Worm (Caenorhabditis elegans) whole organism, young adult: ENCODE results near the gene ugt-14.
"Not testable (repeated sequence)": the region's sequence is repeated elsewhere in the genome, so short reads cannot be mapped to it uniquely, and the experiment has no call there.

ENCODE experiments used
- C06A6.2 ChIP-seq: fragments of 200-800 bp; sonication (Bioruptor generic); conservative IDR thresholded peaks from 2 replicates; pipeline ENCODE4 v1.3.6; 2022; ENCODE audit warnings: missing genetic modification characterization, missing compliant biosample characterization
- F39B2.1 ChIP-seq: fragments of 200-800 bp; sonication (Bioruptor generic); IDR thresholded peaks from 2 replicates; pipeline ENCODE4 v1.3.6; 2022; ENCODE audit warnings: missing genetic modification reagents, missing genetic modification characterization, missing compliant biosample characterization
- K11D2.4 ChIP-seq: fragments of 200-800 bp; sonication (Bioruptor generic); IDR thresholded peaks from 2 replicates; pipeline ENCODE4 v1.3.6; 2022; ENCODE audit warnings: missing genetic modification reagents, missing genetic modification characterization, missing compliant biosample characterization
- K12H6.12 ChIP-seq: fragments of 200-800 bp; sonication (Bioruptor generic); optimal IDR thresholded peaks from 2 replicates; lab custom pipeline; 2018; ENCODE audit warnings: mild to moderate bottlenecking, missing genetic modification characterization, missing compliant biosample characterization
- Y56A3A.18 ChIP-seq: fragments of 200-800 bp; sonication (Bioruptor generic); IDR thresholded peaks from 2 replicates; pipeline ENCODE4 v1.3.6; 2022; ENCODE audit warnings: missing genetic modification reagents, missing genetic modification characterization, missing compliant biosample characterization
- akir-1 ChIP-seq: fragments of 200-800 bp; sonication (Bioruptor generic); optimal IDR thresholded peaks from 2 replicates; lab custom pipeline; 2018; ENCODE audit warnings: mild to moderate bottlenecking, missing genetic modification characterization, moderate library complexity, missing compliant biosample characterization
- atf-7 ChIP-seq: sonication (generic microtip); optimal IDR thresholded peaks from 2 replicates; lab custom pipeline; 2017; ENCODE audit warnings: mild to moderate bottlenecking, missing genetic modification characterization, missing compliant biosample characterization
- bed-1 ChIP-seq: fragments of 200-800 bp; sonication (Bioruptor generic); IDR thresholded peaks from 2 replicates; pipeline ENCODE4 v1.3.6; 2022; ENCODE audit warnings: missing genetic modification reagents, missing genetic modification characterization, missing compliant biosample characterization
- ceh-100 ChIP-seq: fragments of 200-800 bp; sonication (Bioruptor generic); IDR thresholded peaks from 2 replicates; pipeline ENCODE4 v1.3.6; 2022; ENCODE audit warnings: missing genetic modification reagents, missing genetic modification characterization, missing compliant biosample characterization
- ceh-27 ChIP-seq: fragments of 200-800 bp; sonication (Bioruptor generic); optimal IDR thresholded peaks from 2 replicates; lab custom pipeline; 2018; ENCODE audit warnings: mild to moderate bottlenecking, missing genetic modification characterization, moderate library complexity, missing compliant biosample characterization
- chd-7 ChIP-seq: sonication (generic microtip); optimal IDR thresholded peaks from 2 replicates; lab custom pipeline; 2016; ENCODE audit warnings: mild to moderate bottlenecking, missing genetic modification characterization, moderate library complexity, missing compliant biosample characterization
- die-1 ChIP-seq: sonication (generic microtip); optimal IDR thresholded peaks from 2 replicates; lab custom pipeline; 2016; ENCODE audit warnings: missing genotype, mild to moderate bottlenecking, missing genetic modification characterization, missing compliant biosample characterization
- dpl-1 ChIP-seq: fragments of 150-350 bp; optimal IDR thresholded peaks from 2 replicates; lab custom pipeline; 2014; ENCODE audit warnings: missing biosample characterization, missing genetic modification reagents, missing genetic modification characterization
- egl-44 ChIP-seq: fragments of 200-800 bp; sonication (Bioruptor generic); IDR thresholded peaks from 2 replicates; pipeline ENCODE4 v1.3.6; 2022; ENCODE audit warnings: missing genetic modification reagents, missing genetic modification characterization, missing compliant biosample characterization
- hmg-1.2 ChIP-seq: fragments of 200-800 bp; sonication (Bioruptor generic); IDR thresholded peaks from 2 replicates; pipeline ENCODE4 v1.3.6; 2022; ENCODE audit warnings: missing genetic modification reagents, missing genetic modification characterization, missing compliant biosample characterization
- hsf-1 ChIP-seq: fragments of 200-800 bp; sonication (Bioruptor generic); IDR thresholded peaks from 2 replicates; pipeline ENCODE4 v1.3.6; 2022; ENCODE audit warnings: missing genetic modification reagents, missing genetic modification characterization, missing compliant biosample characterization
- lag-1 ChIP-seq: fragments of 200-800 bp; sonication (Bioruptor generic); IDR thresholded peaks from 2 replicates; pipeline ENCODE4 v1.3.6; 2022; ENCODE audit warnings: missing genetic modification reagents, missing genetic modification characterization, missing compliant biosample characterization
- let-607 ChIP-seq, 2 experiments: fragments of 200-800 bp in 1 of 2; sonication (Bioruptor generic) in 1 of 2; sonication (generic microtip) in 1 of 2; optimal IDR thresholded peaks; 2 replicates each; lab custom pipeline; 2016 to 2018; ENCODE audit warnings: mild to moderate bottlenecking in 2 of 2, missing compliant biosample characterization in 2 of 2, missing genetic modification characterization in 2 of 2, moderate library complexity in 2 of 2, missing genotype in 1 of 2
- lir-1 ChIP-seq: fragments of 200-800 bp; sonication (Bioruptor generic); conservative IDR thresholded peaks from 2 replicates; pipeline ENCODE4 v1.3.6; 2022; ENCODE audit warnings: missing genetic modification reagents, missing genetic modification characterization, missing compliant biosample characterization
- lsy-27 ChIP-seq: sonication (generic microtip); optimal IDR thresholded peaks from 2 replicates; lab custom pipeline; 2017; ENCODE audit warnings: missing genetic modification characterization, mild to moderate bottlenecking, missing compliant biosample characterization, antibody characterized with exemption, missing genotype, borderline replicate concordance; ENCODE audit not compliant: insufficient read depth
- madf-3 ChIP-seq: fragments of 200-800 bp; sonication (Bioruptor generic); IDR thresholded peaks from 2 replicates; pipeline ENCODE4 v1.3.6; 2022; ENCODE audit warnings: missing genetic modification reagents, missing genetic modification characterization, missing compliant biosample characterization
- madf-8 ChIP-seq: fragments of 200-800 bp; sonication (Bioruptor generic); conservative IDR thresholded peaks from 2 replicates; pipeline ENCODE4 v1.3.6; 2022; ENCODE audit warnings: missing genetic modification reagents, missing genetic modification characterization, missing compliant biosample characterization
- mel-28 ChIP-seq: sonication (generic microtip); optimal IDR thresholded peaks from 2 replicates; lab custom pipeline; 2016; ENCODE audit warnings: borderline replicate concordance, mild to moderate bottlenecking, missing genetic modification characterization, missing compliant biosample characterization
- mxl-1 ChIP-seq: sonication (generic microtip); optimal IDR thresholded peaks from 2 replicates; lab custom pipeline; 2016; ENCODE audit warnings: missing genetic modification characterization, missing compliant biosample characterization
- nfya-1 ChIP-seq: sonication (generic microtip); optimal IDR thresholded peaks from 2 replicates; lab custom pipeline; 2017; ENCODE audit warnings: antibody characterized with exemption, missing compliant biosample characterization, missing genetic modification characterization, borderline replicate concordance; ENCODE audit not compliant: insufficient read depth
- nfya-2 ChIP-seq: fragments of 200-800 bp; sonication (Bioruptor generic); IDR thresholded peaks from 2 replicates; pipeline ENCODE4 v1.3.6; 2022; ENCODE audit warnings: missing genetic modification reagents, missing genetic modification characterization, missing compliant biosample characterization
- snpc-3.4 ChIP-seq: sonication (generic microtip); optimal IDR thresholded peaks from 2 replicates; lab custom pipeline; 2017; ENCODE audit warnings: missing genetic modification characterization, mild to moderate bottlenecking, missing compliant biosample characterization, antibody characterized with exemption, moderate library complexity, missing genotype, missing genetic modification reagents
- snpc-4 ChIP-seq, 5 experiments: fragments of 150-350 bp in 1 of 5; sonication (generic microtip) in 4 of 5; optimal IDR thresholded peaks; 2 replicates each; lab custom pipeline; 2014 to 2018; ENCODE audit warnings: missing genetic modification characterization in 5 of 5, missing biosample characterization in 3 of 5, antibody characterized with exemption in 2 of 5, mild to moderate bottlenecking in 2 of 5, missing compliant biosample characterization in 2 of 5, missing genotype in 2 of 5, moderate library complexity in 2 of 5, missing genetic modification reagents in 1 of 5
- sptf-2 ChIP-seq: fragments of 200-800 bp; sonication (Bioruptor generic); optimal IDR thresholded peaks from 2 replicates; lab custom pipeline; 2018; ENCODE audit warnings: mild to moderate bottlenecking, missing genetic modification characterization, missing compliant biosample characterization
- unc-130 ChIP-seq: sonication (generic microtip); optimal IDR thresholded peaks from 2 replicates; lab custom pipeline; 2016; ENCODE audit warnings: missing genetic modification reagents, missing genetic modification characterization, missing compliant biosample characterization
- unc-62 ChIP-seq: fragments of 150-350 bp; optimal IDR thresholded peaks from 2 replicates; lab custom pipeline; 2014; ENCODE audit warnings: missing biosample characterization, missing genetic modification reagents, missing genetic modification characterization
- xnd-1 ChIP-seq: sonication (generic microtip); optimal IDR thresholded peaks from 2 replicates; lab custom pipeline; 2016; ENCODE audit warnings: missing genotype, missing genetic modification reagents, missing genetic modification characterization, missing compliant biosample characterization
- ztf-3 ChIP-seq: fragments of 200-800 bp; sonication (Bioruptor generic); optimal IDR thresholded peaks from 2 replicates; lab custom pipeline; 2018; ENCODE audit warnings: mild to moderate bottlenecking, missing genetic modification characterization, missing compliant biosample characterization

ugt-14 gene

ce11 chrV:4900020-4900419 lies 6.0 kb upstream of the ugt-14 start, which contains the start of gene ugt-10:
ugt-10 (minus strand) TSS chrV:4900120.
- not testable (repeated sequence) for TF ChIP-seq snpc-4 (GFP tag; optimal IDR thresholded peaks at IDR 0.05; lab: Kevin White, UChicago)
- TF ChIP-seq snpc-4 (tag; optimal IDR thresholded peaks at IDR 0.05; lab: Kevin White, UChicago), result peak in 1 of 4 experiments; percentile 41
- peak; percentile 62 for TF ChIP-seq hmg-1.2 (GFP tag; lab: Robert Waterston, UW)

ce11 chrV:4901074-4901473 lies 5.0 kb upstream of the ugt-14 start, which contains the start of gene ugt-67:
ugt-67 (plus strand) TSS chrV:4901374.
- TF ChIP-seq madf-8 (GFP tag; lab: Robert Waterston, UW), result no peak
- TF ChIP-seq unc-62 (GFP tag; lab: Kevin White, UChicago), result no peak
- TF ChIP-seq sptf-2 (GFP tag; lab: Kevin White, UChicago), result no peak
- no peak for TF ChIP-seq nfya-1
- no peak for TF ChIP-seq lag-1 (GFP tag; lab: Robert Waterston, UW)
- TF ChIP-seq dpl-1 (GFP tag; lab: Kevin White, UChicago), result no peak
- TF ChIP-seq K11D2.4 (GFP tag; lab: Robert Waterston, UW), result no peak
- TF ChIP-seq ceh-27, result no peak
- no peak for TF ChIP-seq xnd-1 (tag; lab: Kevin White, UChicago)
- TF ChIP-seq madf-3 (GFP tag; lab: Robert Waterston, UW), result no peak
- no peak for TF ChIP-seq atf-7
- no peak for TF ChIP-seq hmg-1.2 (GFP tag; lab: Robert Waterston, UW)
- TF ChIP-seq ztf-3 (GFP tag; lab: Kevin White, UChicago), result no peak
- no peak for TF ChIP-seq let-607 (tag; optimal IDR thresholded peaks at IDR 0.05; lab: Kevin White, UChicago)
- TF ChIP-seq F39B2.1 (GFP tag; lab: Robert Waterston, UW), result no peak
- TF ChIP-seq lsy-27 (tag; lab: Kevin White, UChicago), result no peak
- TF ChIP-seq mel-28 (tag; lab: Kevin White, UChicago), result no peak
- no peak for TF ChIP-seq nfya-2 (GFP tag; lab: Robert Waterston, UW)
- TF ChIP-seq mxl-1 (tag; lab: Kevin White, UChicago), result no peak
- no peak for TF ChIP-seq unc-130 (GFP tag; lab: Kevin White, UChicago)
- TF ChIP-seq, all 124 proteins: peak for 0

DNA sequence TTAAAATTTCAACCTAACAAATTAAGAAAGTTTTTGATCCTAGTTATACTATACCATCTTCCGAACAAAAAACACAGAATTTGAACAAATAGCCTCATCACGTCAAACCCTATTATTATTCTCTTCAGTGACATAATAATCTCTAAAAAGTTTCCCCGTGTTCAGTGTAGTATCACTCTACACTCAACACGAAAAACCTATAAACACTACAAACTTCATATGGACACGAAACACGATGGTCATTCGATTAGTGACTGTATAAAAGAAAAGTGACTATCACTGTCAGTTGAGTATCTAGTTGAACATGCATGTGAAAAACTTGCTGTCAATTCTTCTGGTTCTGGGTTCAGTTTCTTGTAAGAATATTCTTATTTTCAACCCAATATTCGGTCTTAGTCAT lies 2.4 kb upstream of the ugt-14 start, which contains the start of gene ugt-8:
Gene ugt-8, plus strand, starts transcription at position 235 of the 400 bp plus-strand sequence.
- TF ChIP-seq K12H6.12 (tag; lab: Kevin White, UChicago) (no peak), ceh-27 (no peak), C06A6.2 (GFP tag; lab: Robert Waterston, UW) (no peak), bed-1 (GFP tag; lab: Robert Waterston, UW) (no peak), Y56A3A.18 (GFP tag; lab: Robert Waterston, UW) (no peak), chd-7 (tag; lab: Kevin White, UChicago) (no peak), let-607 (tag; optimal IDR thresholded peaks at IDR 0.05; lab: Kevin White, UChicago) (no peak), die-1 (tag; lab: Kevin White, UChicago) (no peak), lir-1 (GFP tag; lab: Robert Waterston, UW) (no peak), snpc-3.4 (no peak), egl-44 (GFP tag; lab: Robert Waterston, UW) (no peak), ceh-100 (GFP tag; lab: Robert Waterston, UW) (no peak), hsf-1 (no peak), akir-1 (GFP tag; lab: Kevin White, UChicago) (no peak)
